Worm (Caenorhabditis elegans): ENCODE data around the gene ucr-1.

DNA sequence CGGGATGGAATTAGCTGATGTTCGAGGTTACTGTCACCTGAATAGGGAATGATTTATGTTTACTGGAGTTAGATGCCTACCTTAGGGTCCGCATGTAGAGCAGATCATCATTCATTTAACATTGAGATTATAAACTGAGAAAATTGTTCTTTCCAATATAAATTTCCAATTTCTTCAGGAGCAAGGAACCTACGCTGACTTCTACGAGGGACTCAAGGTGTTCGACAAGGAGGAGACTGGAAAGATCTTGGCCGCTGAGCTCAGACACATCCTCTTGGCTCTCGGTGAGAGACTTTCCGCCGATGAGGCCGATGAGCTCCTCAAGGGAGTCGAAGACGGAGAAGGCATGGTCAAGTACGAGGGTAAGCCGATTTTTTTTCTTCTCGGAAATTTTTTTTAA lies 25.4 kb upstream of the ucr-1 start:
- TF ChIP-seq T26A5.8 (tag; optimal IDR thresholded peaks at IDR 0.05) (no peak), sea-2 (GFP tag; IDR thresholded peaks at IDR 0.05) (no peak), F22D6.2 (tag; optimal IDR thresholded peaks at IDR 0.05) (no peak)
